Worm (Caenorhabditis elegans) whole organism, early embryonic: ENCODE data around the gene daf-15.

Experiments
- B0310.2 ChIP-seq: sonication (generic microtip); optimal IDR thresholded peaks from 2 replicates; lab custom pipeline; 2016; ENCODE audit warnings: mild to moderate bottlenecking, missing genetic modification characterization, missing compliant biosample characterization
- aly-1 ChIP-seq: sonication (generic microtip); optimal IDR thresholded peaks from 2 replicates; lab custom pipeline; 2016; ENCODE audit warnings: missing genetic modification characterization, missing compliant biosample characterization
- ama-1 ChIP-seq: fragments of 150-350 bp; optimal IDR thresholded peaks from 2 replicates; lab custom pipeline; 2014
- ets-7 ChIP-seq: sonication (generic microtip); optimal IDR thresholded peaks from 2 replicates; lab custom pipeline; 2016; ENCODE audit warnings: missing genotype, missing genetic modification characterization, missing compliant biosample characterization
- hmg-4 ChIP-seq: fragments of 200-800 bp; sonication (Bioruptor generic); optimal IDR thresholded peaks from 2 replicates; lab custom pipeline; 2018; ENCODE audit warnings: mild to moderate bottlenecking, missing genetic modification characterization, missing compliant biosample characterization
- hnd-1 ChIP-seq: sonication (generic microtip); optimal IDR thresholded peaks from 2 replicates; lab custom pipeline; 2016; ENCODE audit warnings: missing genetic modification characterization, missing compliant biosample characterization
- pes-1 ChIP-seq: fragments of 200-800 bp; sonication (Bioruptor generic); IDR thresholded peaks from 2 replicates; pipeline ENCODE4 v1.3.6; 2022; ENCODE audit warnings: missing genetic modification reagents, missing genetic modification characterization, missing compliant biosample characterization
- scrt-1 ChIP-seq: fragments of 200-800 bp; sonication (Bioruptor generic); IDR thresholded peaks from 2 replicates; pipeline ENCODE4 v1.3.6; 2022; ENCODE audit warnings: missing genetic modification characterization, missing compliant biosample characterization

DNA sequence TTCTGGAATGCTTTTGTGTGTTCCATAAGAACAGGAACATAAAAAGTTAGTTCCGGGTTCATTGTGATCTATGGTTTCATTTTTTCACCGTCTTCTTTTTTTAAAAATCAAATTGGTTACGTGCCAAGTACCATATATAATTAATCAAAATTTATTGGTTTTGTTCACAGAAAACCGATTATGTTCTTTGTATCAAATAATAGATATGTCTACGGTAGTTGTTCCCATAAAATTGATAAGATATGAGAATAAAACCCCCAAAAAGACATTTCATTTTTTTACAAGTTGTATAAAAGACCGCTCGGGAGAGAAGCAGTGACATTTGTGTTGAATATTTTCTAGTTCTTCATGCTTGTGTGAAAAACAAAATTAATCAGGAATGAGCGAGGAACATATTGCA is 4.9 kb upstream of the daf-15 start, which contains the start of gene C10C5.5:
- no peak for TF ChIP-seq hmg-4
- no peak for TF ChIP-seq ama-1
- no peak for TF ChIP-seq pes-1 (GFP tag; lab: Robert Waterston, UW)
- TF ChIP-seq scrt-1 (GFP tag; lab: Robert Waterston, UW) = no peak
- no peak for TF ChIP-seq aly-1 (tag; lab: Kevin White, UChicago)
- no peak for TF ChIP-seq B0310.2 (tag; lab: Kevin White, UChicago)
- TF ChIP-seq ets-7 (tag; lab: Kevin White, UChicago) = no peak
- TF ChIP-seq hnd-1 (tag; lab: Kevin White, UChicago) = no peak
